Fruit fly (Drosophila melanogaster) whole organism, embryonic: ENCODE measurements around the gene scpr-B.

Experiments
- CG11456 ChIP-seq: fragments of 200-800 bp; sonication (Bioruptor generic); IDR thresholded peaks from 3 replicates; pipeline ENCODE4 v1.3.6; 2022; ENCODE audit warnings: missing biosample characterization, missing genetic modification characterization
- CG11696 ChIP-seq: fragments of 200-800 bp; sonication (Bioruptor generic); IDR thresholded peaks from 2 replicates; pipeline ENCODE4 v1.3.6; 2022; ENCODE audit warnings: missing biosample characterization, missing genetic modification characterization
- GATAe ChIP-seq: fragments of 200-800 bp; sonication (Bioruptor generic); conservative IDR thresholded peaks from 2 replicates; pipeline ENCODE4 v1.3.6; 2022; ENCODE audit warnings: missing biosample characterization, missing genetic modification characterization
- Hey ChIP-seq: fragments of 200-800 bp; sonication (Bioruptor generic); optimal IDR thresholded peaks from 3 replicates; lab custom pipeline; 2018; ENCODE audit warnings: missing biosample characterization, mild to moderate bottlenecking, missing genetic modification characterization
- Med ChIP-seq: fragments of 200-800 bp; sonication (Bioruptor generic); peaks from one replicate; lab custom pipeline; 2016; ENCODE audit warnings: missing biosample characterization, missing genetic modification characterization, mild to moderate bottlenecking, inconsistent platforms, moderate library complexity
- Meics ChIP-seq: fragments of 200-800 bp; sonication (Bioruptor generic); optimal IDR thresholded peaks from 2 replicates; lab custom pipeline; 2017; ENCODE audit warnings: missing biosample characterization, mild to moderate bottlenecking, missing genetic modification characterization
- ci ChIP-seq: fragments of 200-800 bp; sonication (Bioruptor generic); IDR thresholded peaks from 3 replicates; pipeline ENCODE4 v1.3.6; 2022; ENCODE audit warnings: missing biosample characterization, missing genetic modification characterization

The scpr-B gene

DNA sequence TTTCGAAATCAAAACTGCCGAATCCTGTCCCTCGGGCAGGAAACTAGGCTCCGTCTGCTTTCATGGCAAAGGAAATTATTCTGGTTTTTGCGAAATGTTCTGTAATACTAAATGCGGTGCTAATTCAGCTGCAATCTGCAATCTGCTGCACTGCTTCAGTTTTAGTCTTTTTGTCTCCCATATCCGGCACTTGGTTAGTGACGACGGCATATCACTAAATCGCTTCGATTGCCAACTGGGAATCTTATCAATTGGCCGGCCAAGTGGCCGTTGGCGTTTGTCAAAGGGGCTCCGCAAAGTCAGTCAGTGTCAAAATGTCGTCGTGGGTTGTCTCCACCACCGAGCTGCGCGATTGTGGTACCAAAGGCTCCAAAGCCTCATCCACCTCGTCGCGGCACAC, 45.0 kb downstream of the scpr-B start, which contains the start of gene CG18577:
Gene CG18577, plus strand, starts transcription at position 301 of the 400 bp plus-strand sequence.
- TF ChIP-seq CG11456 (GFP tag; lab: Robert Waterston, UW) = 0 out of 3 replicates have a peak, but pooled peaks have one; percentile 5
- TF ChIP-seq Meics (GFP tag; lab: Kevin White, UChicago) = peak; percentile 55
- peak; percentile 87 for TF ChIP-seq Med (GFP tag; lab: Kevin White, UChicago)
- TF ChIP-seq Hey (tag; lab: Kevin White, UChicago) = peak; percentile 41
- peak; percentile 18; the same call in 1 of the 2 replicates for TF ChIP-seq GATAe (GFP tag; lab: Robert Waterston, UW)
- no peak for TF ChIP-seq CG11696 (GFP tag; lab: Robert Waterston, UW)
- TF ChIP-seq ci (GFP tag; lab: Robert Waterston, UW) = no peak
